Worm (Caenorhabditis elegans) whole organism, L4/young adult: Measurements from ENCODE around the gene txt-3.

Experiments used
- W03F9.2 ChIP-seq: fragments of 150-350 bp; optimal IDR thresholded peaks from 2 replicates; lab custom pipeline; 2014; ENCODE audit warnings: missing biosample characterization, missing genetic modification characterization
- dao-5 ChIP-seq: sonication (generic microtip); optimal IDR thresholded peaks from 2 replicates; lab custom pipeline; 2016; ENCODE audit warnings: missing genotype, missing genetic modification characterization, moderate library complexity, missing compliant biosample characterization
- him-1 ChIP-seq: sonication (generic microtip); optimal IDR thresholded peaks from 2 replicates; lab custom pipeline; 2016; ENCODE audit warnings: missing genotype, missing genetic modification reagents, missing genetic modification characterization, missing compliant biosample characterization

Gene txt-3

ce11 chrIV:4963834-4964233 lies at the start of gene txt-3:
Gene txt-3 (plus strand): TSS chrIV:4963958.
- no peak for TF ChIP-seq dao-5 (tag; lab: Kevin White, UChicago)

- no peak for TF ChIP-seq dao-5 (tag; lab: Kevin White, UChicago)
- no peak for TF ChIP-seq him-1 (tag; lab: Kevin White, UChicago)
- TF ChIP-seq W03F9.2 (tag; lab: Kevin White, UChicago), result no peak
These were observed 48.1 kb upstream of the txt-3 start, which contains the start of gene str-155 for ce11 chrIV:4915689-4916088. Gene str-155 (plus strand): TSS chrIV:4915989.

ce11 chrIV:4917774-4918173 lies 46.0 kb upstream of the txt-3 start, which contains the start of gene str-158:
Gene str-158 (plus strand): TSS chrIV:4918074.
- no peak for TF ChIP-seq dao-5 (tag; lab: Kevin White, UChicago)
- no peak for TF ChIP-seq him-1 (tag; lab: Kevin White, UChicago)
- no peak for TF ChIP-seq W03F9.2 (tag; lab: Kevin White, UChicago)

- TF ChIP-seq dao-5 (tag; lab: Kevin White, UChicago) (no peak), him-1 (tag; lab: Kevin White, UChicago) (no peak), W03F9.2 (tag; lab: Kevin White, UChicago) (no peak)
These were observed 33.7 kb upstream of the txt-3 start, which contains the start of gene Y9C9A.8 for ce11 chrIV:4930045-4930444. Gene Y9C9A.8 (plus strand): TSS chrIV:4930345.

- TF ChIP-seq him-1 (tag; lab: Kevin White, UChicago) (no peak), dao-5 (tag; lab: Kevin White, UChicago) (no peak), W03F9.2 (tag; lab: Kevin White, UChicago) (no peak)
These were observed 32.9 kb upstream of the txt-3 start for ce11 chrIV:4930754-4931322.

ce11 chrIV:4934103-4934502 lies 29.7 kb upstream of the txt-3 start, which contains the start of gene str-153:
Gene str-153 (plus strand): TSS chrIV:4934403.
- no peak for TF ChIP-seq him-1 (tag; lab: Kevin White, UChicago)
- no peak for TF ChIP-seq dao-5 (tag; lab: Kevin White, UChicago)
- no peak for TF ChIP-seq W03F9.2 (tag; lab: Kevin White, UChicago)

- TF ChIP-seq him-1 (tag; lab: Kevin White, UChicago) (no peak), dao-5 (tag; lab: Kevin White, UChicago) (no peak), W03F9.2 (tag; lab: Kevin White, UChicago) (no peak)
These were observed 26.1 kb upstream of the txt-3 start, which contains the start of gene fbxa-86 for ce11 chrIV:4937647-4938046. Gene fbxa-86 (minus strand): TSS chrIV:4938013.

- no peak for TF ChIP-seq dao-5 (tag; lab: Kevin White, UChicago)
- TF ChIP-seq him-1 (tag; lab: Kevin White, UChicago), result no peak
- no peak for TF ChIP-seq W03F9.2 (tag; lab: Kevin White, UChicago)
These were observed 25.1 kb upstream of the txt-3 start, which contains the start of gene str-168 for ce11 chrIV:4938664-4939063. Gene str-168 (plus strand): TSS chrIV:4938964.

ce11 chrIV:4941681-4942080 lies 22.1 kb upstream of the txt-3 start, which contains the start of gene Y9C9A.5:
Gene Y9C9A.5 (plus strand): TSS chrIV:4941981.
- TF ChIP-seq W03F9.2 (tag; lab: Kevin White, UChicago) (no peak), him-1 (tag; lab: Kevin White, UChicago) (no peak), dao-5 (tag; lab: Kevin White, UChicago) (no peak)

ce11 chrIV:4945771-4946170 lies 18.0 kb upstream of the txt-3 start, which contains the start of gene str-169:
Gene str-169 (plus strand): TSS chrIV:4946071.
- TF ChIP-seq him-1 (tag; lab: Kevin White, UChicago) (no peak), dao-5 (tag; lab: Kevin White, UChicago) (no peak), W03F9.2 (tag; lab: Kevin White, UChicago) (no peak)

- TF ChIP-seq dao-5 (tag; lab: Kevin White, UChicago) (no peak), him-1 (tag; lab: Kevin White, UChicago) (no peak), W03F9.2 (tag; lab: Kevin White, UChicago) (no peak)
These were observed 9.9 kb upstream of the txt-3 start, which contains the start of gene str-163 for ce11 chrIV:4953887-4954286. Gene str-163 (plus strand): TSS chrIV:4954187.

ce11 chrIV:4960623-4961022 lies 3.1 kb upstream of the txt-3 start, which contains the start of gene str-164:
Gene str-164 (plus strand): TSS chrIV:4960735.
- TF ChIP-seq him-1 (tag; lab: Kevin White, UChicago) (no peak), W03F9.2 (tag; lab: Kevin White, UChicago) (no peak), dao-5 (tag; lab: Kevin White, UChicago) (no peak)

ce11 chrIV:4969419-4969818 lies 5.7 kb downstream of the txt-3 start, which contains the start of gene Y9C9A.13:
Gene Y9C9A.13 (minus strand): TSS chrIV:4969519.
- TF ChIP-seq dao-5 (tag; lab: Kevin White, UChicago), result no peak
- no peak for TF ChIP-seq W03F9.2 (tag; lab: Kevin White, UChicago)
- no peak for TF ChIP-seq him-1 (tag; lab: Kevin White, UChicago)

- no peak for TF ChIP-seq him-1 (tag; lab: Kevin White, UChicago)
- TF ChIP-seq W03F9.2 (tag; lab: Kevin White, UChicago), result no peak
- no peak for TF ChIP-seq dao-5 (tag; lab: Kevin White, UChicago)
These were observed 12.2 kb downstream of the txt-3 start, which contains the start of gene Y9C9A.16 for ce11 chrIV:4975995-4976394. Gene Y9C9A.16 (minus strand): TSS chrIV:4976125.
